Worm (Caenorhabditis elegans): ENCODE results near the gene C17B7.3.

DNA sequence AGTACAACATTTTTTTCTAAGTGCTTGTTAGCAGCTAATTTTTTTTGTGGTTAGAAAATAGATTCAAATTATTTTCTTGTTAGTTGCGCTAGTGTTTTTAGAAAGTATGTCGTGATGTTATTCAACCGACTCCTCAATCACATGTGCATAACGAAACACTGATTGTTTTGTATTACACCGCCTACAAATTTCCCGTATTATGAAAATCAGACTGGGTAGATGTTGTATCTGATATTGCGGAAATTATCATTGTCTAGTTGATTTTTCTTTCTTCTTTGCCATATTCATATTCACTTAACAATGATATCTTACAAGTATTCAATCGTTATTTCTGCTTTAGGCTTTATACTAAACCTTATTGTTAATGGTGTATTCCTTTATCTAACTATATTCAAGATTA is 8.7 kb downstream of the C17B7.3 start, which contains the start of gene str-63:
- TF ChIP-seq madf-5 (GFP tag; IDR thresholded peaks at IDR 0.05) = no peak
- no peak for TF ChIP-seq egl-27 (tag; optimal IDR thresholded peaks at IDR 0.05)
- TF ChIP-seq R02D3.7 (tag; optimal IDR thresholded peaks at IDR 0.05) = no peak
- TF ChIP-seq lsy-2 (tag; optimal IDR thresholded peaks at IDR 0.05) = no peak
- TF ChIP-seq hlh-30 (tag; optimal IDR thresholded peaks at IDR 0.05; ENCODE audit: insufficient read depth) = no peak
- TF ChIP-seq unc-62 (GFP tag; optimal IDR thresholded peaks at IDR 0.05 in 1 of 2) = no peak
- TF ChIP-seq unc-62 (tag; optimal IDR thresholded peaks at IDR 0.05) = no peak
- no peak for TF ChIP-seq ZK337.2 (GFP tag; IDR thresholded peaks at IDR 0.05)
- no peak for TF ChIP-seq spr-1 (tag; optimal IDR thresholded peaks at IDR 0.05)
- TF ChIP-seq nhr-237 (tag; optimal IDR thresholded peaks at IDR 0.05) = no peak
- TF ChIP-seq zag-1 (tag; optimal IDR thresholded peaks at IDR 0.05) = no peak
- TF ChIP-seq unc-39 (tag; optimal IDR thresholded peaks at IDR 0.05) = no peak
- TF ChIP-seq dpl-1 (GFP tag; optimal IDR thresholded peaks at IDR 0.05) = no peak
- no peak for TF ChIP-seq aly-2 (tag; optimal IDR thresholded peaks at IDR 0.05)

Data from whole organism, L4 larva.